Fruit fly (Drosophila melanogaster): Measurements from ENCODE around the gene t-Grip128.

The t-Grip128 gene

DNA sequence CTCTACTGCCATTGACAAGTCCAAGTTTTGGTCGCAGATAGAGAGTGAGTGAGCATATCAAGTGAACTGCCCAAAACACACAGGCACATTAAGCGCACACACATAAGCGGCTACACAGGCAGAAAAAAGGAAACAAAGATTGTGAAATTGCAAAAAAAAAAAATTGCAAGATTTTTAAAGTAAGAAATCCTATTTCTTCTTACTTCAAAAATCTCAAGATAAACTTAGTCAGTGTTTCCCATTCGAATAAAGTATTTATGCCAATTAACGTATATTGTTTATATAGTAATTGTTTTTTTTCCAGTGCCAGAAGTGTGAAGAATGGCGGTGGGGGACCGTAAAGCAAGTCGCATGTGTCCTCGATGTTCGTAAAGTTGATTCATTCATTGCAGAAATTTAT lies 17.7 kb downstream of the t-Grip128 start (continued):
- TF ChIP-seq Chrac-16 (GFP tag; optimal IDR thresholded peaks at IDR 0.05) (no peak), CG15269 (tag; optimal IDR thresholded peaks at IDR 0.05) (no peak), Lpt (GFP tag; optimal IDR thresholded peaks at IDR 0.05) (no peak), chn (GFP tag; optimal IDR thresholded peaks at IDR 0.05) (no peak), CG18262 (tag; optimal IDR thresholded peaks at IDR 0.05) (no peak), NK7.1 (GFP tag; optimal IDR thresholded peaks at IDR 0.05) (no peak), pnt (GFP tag; optimal IDR thresholded peaks at IDR 0.05) (no peak), MBD-R2 (GFP tag; IDR thresholded peaks at IDR 0.05) (no peak), ab (GFP tag; optimal IDR thresholded peaks at IDR 0.05) (no peak), kah (GFP tag; optimal IDR thresholded peaks at IDR 0.05) (no peak), GATAe (GFP tag; conservative IDR thresholded peaks at IDR 0.05) (no peak), E2f1 (GFP tag; IDR thresholded peaks at IDR 0.05) (no peak), shn (GFP tag; optimal IDR thresholded peaks at IDR 0.05) (no peak), zf30C (GFP tag; optimal IDR thresholded peaks at IDR 0.05) (no peak), B-H1 (GFP tag; IDR thresholded peaks at IDR 0.05) (no peak), Oaz (GFP tag; IDR thresholded peaks at IDR 0.05) (no peak), CG7745 (tag; optimal IDR thresholded peaks at IDR 0.05) (no peak), dpn (GFP tag; optimal IDR thresholded peaks at IDR 0.05) (no peak), Ptx1 (GFP tag; IDR thresholded peaks at IDR 0.05) (peak; percentile 39), CG4282 (GFP tag; optimal IDR thresholded peaks at IDR 0.05) (no peak), ewg (GFP tag; optimal IDR thresholded peaks at IDR 0.05) (no peak), maf-S (GFP tag; optimal IDR thresholded peaks at IDR 0.05) (no peak), gsb (GFP tag; IDR thresholded peaks at IDR 0.05) (no peak), CG13424 (tag; optimal IDR thresholded peaks at IDR 0.05) (no peak), HLH54F (GFP tag; optimal IDR thresholded peaks at IDR 0.05) (no peak), Nf-YB (GFP tag; optimal IDR thresholded peaks at IDR 0.05) (no peak), bowl (GFP tag; IDR thresholded peaks at IDR 0.05) (no peak), Abd-B (GFP tag; optimal IDR thresholded peaks at IDR 0.05) (no peak), CG8944 (GFP tag; optimal IDR thresholded peaks at IDR 0.05) (no peak), ap (GFP tag; IDR thresholded peaks at IDR 0.05) (no peak), CG7987 (GFP tag; optimal IDR thresholded peaks at IDR 0.05) (no peak), unc-4 (GFP tag; IDR thresholded peaks at IDR 0.05; ENCODE audit: partially characterized antibody) (no peak), Hand (GFP tag; optimal IDR thresholded peaks at IDR 0.05) (no peak), Lim3 (GFP tag; IDR thresholded peaks at IDR 0.05) (no peak), Atf-2 (GFP tag; optimal IDR thresholded peaks at IDR 0.05) (no peak), hth (optimal IDR thresholded peaks at IDR 0.05) (no peak), croc (GFP tag; conservative IDR thresholded peaks at IDR 0.05) (no peak), tio (GFP tag; optimal IDR thresholded peaks at IDR 0.05) (no peak), CG11456 (GFP tag; IDR thresholded peaks at IDR 0.05) (no peak), Ada2b (GFP tag; IDR thresholded peaks at IDR 0.05) (no peak), CG8089 (GFP tag; optimal IDR thresholded peaks at IDR 0.05) (no peak), z (GFP tag; IDR thresholded peaks at IDR 0.05) (no peak), CG32772 (GFP tag; IDR thresholded peaks at IDR 0.05) (no peak), CG15479 (GFP tag; optimal IDR thresholded peaks at IDR 0.05) (no peak), slp2 (GFP tag; optimal IDR thresholded peaks at IDR 0.05) (no peak), wor (GFP tag; IDR thresholded peaks at IDR 0.05) (no peak), dmrt11E (tag; optimal IDR thresholded peaks at IDR 0.05) (no peak), otp (GFP tag; IDR thresholded peaks at IDR 0.05) (no peak), Elba2 (GFP tag; optimal IDR thresholded peaks at IDR 0.05) (no peak), dysf (GFP tag; IDR thresholded peaks at IDR 0.05) (peak; percentile 38; the same call in 2 of the 3 replicates), CG9876 (GFP tag; optimal IDR thresholded peaks at IDR 0.05) (no peak), ssp (GFP tag; IDR thresholded peaks at IDR 0.05) (0 out of 2 replicates have a peak, but pooled peaks have one; percentile 11), pros (GFP tag; optimal IDR thresholded peaks at IDR 0.05) (no peak), ro (GFP tag; IDR thresholded peaks at IDR 0.05) (no peak)
